Worm (Caenorhabditis elegans): Measurements from ENCODE around the gene ZK287.4.

ZK287.4 gene

DNA sequence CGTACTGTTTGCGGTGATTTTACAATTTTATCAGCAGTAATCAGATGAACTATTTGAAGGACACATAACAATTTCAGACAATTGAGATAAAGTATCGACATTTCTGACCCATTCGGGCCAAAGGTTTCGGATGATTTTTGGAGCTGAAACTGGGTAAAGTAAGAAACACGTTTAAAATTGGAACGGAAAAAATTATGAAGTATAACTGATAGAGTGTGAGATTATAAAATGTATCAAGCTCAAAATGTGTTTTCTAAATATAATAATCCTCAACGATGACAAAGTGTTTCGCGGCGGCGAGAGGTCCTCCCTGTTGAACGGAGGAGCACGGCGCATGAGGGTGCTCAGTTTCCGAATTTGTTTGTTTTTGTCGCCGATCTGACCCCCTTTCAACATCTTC lies at the start of gene ZK287.4:
Gene ZK287.4, minus strand, starts transcription at position 101 of the 400 bp plus-strand sequence.
- no peak for TF ChIP-seq D2030.7 (GFP tag; IDR thresholded peaks at IDR 0.05)
- no peak for TF ChIP-seq madf-6 (GFP tag; IDR thresholded peaks at IDR 0.05)
- no peak for TF ChIP-seq hrde-1 (tag; optimal IDR thresholded peaks at IDR 0.05; ENCODE audit: borderline replicate concordance)
- no peak for TF ChIP-seq B0035.1 (tag; optimal IDR thresholded peaks at IDR 0.05)
- no peak for TF ChIP-seq Y53G8AR.9 (GFP tag; conservative IDR thresholded peaks at IDR 0.05)
- no peak for TF ChIP-seq nfya-1 (tag; optimal IDR thresholded peaks at IDR 0.05; ENCODE audit: borderline replicate concordance, insufficient read depth)
- no peak for TF ChIP-seq ama-1 (optimal IDR thresholded peaks at IDR 0.05)
- TF ChIP-seq ama-1 (GFP tag; optimal IDR thresholded peaks at IDR 0.05) = no peak
- TF ChIP-seq ceh-58 (GFP tag; IDR thresholded peaks at IDR 0.05) = no peak
- no peak for TF ChIP-seq ccch-3 (GFP tag; optimal IDR thresholded peaks at IDR 0.05)
- no peak for TF ChIP-seq somi-1 (GFP tag; optimal IDR thresholded peaks at IDR 0.05)
- no peak for TF ChIP-seq snpc-3.4 (tag; optimal IDR thresholded peaks at IDR 0.05)
- no peak for TF ChIP-seq snpc-1.1 (tag; optimal IDR thresholded peaks at IDR 0.05; ENCODE audit: insufficient read depth)
- no peak for TF ChIP-seq cebp-1 (GFP tag; IDR thresholded peaks at IDR 0.05)
- TF ChIP-seq cebp-1 (tag; optimal IDR thresholded peaks at IDR 0.05) = no peak
- TF ChIP-seq dox-1 (GFP tag; IDR thresholded peaks at IDR 0.05) = no peak
- no peak for TF ChIP-seq nhr-80 (tag; optimal IDR thresholded peaks at IDR 0.05)
- no peak for TF ChIP-seq nfya-2 (GFP tag; IDR thresholded peaks at IDR 0.05)
- no peak for TF ChIP-seq attf-6 (GFP tag; IDR thresholded peaks at IDR 0.05)
- no peak for TF ChIP-seq rec-8 (tag; optimal IDR thresholded peaks at IDR 0.05)
- TF ChIP-seq ceh-79 (tag; optimal IDR thresholded peaks at IDR 0.05) = no peak
- TF ChIP-seq hsf-1 (GFP tag; IDR thresholded peaks at IDR 0.05) = no peak

DNA sequence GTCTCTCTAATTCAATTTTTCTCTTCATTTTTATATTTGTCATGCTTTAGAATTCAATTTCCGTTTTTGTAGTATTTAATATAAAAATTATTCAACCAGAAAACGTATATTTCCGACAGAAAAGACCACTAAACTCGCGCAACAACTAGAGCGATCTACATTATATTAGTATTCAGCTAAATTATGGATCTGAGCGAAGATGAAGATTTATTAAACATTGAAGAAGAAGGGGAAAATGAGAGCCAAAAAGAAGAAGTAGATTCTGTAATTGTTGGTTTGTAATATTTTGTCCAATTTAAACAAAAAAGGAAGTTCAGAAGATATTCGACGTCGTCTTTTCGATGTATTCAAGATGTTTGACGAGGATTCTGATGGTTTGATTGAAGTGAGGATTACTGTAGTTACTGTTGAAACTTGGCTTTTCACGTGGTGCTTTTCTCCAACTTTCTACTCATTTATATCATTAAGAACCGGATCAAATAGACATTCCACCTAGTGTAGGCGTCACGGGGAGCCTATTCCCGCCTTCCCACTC lies 48.5 kb upstream of the ZK287.4 start, which contains the start of gene cal-7:
Gene cal-7, plus strand, starts transcription at position 184 of the 535 bp plus-strand sequence.
- TF ChIP-seq ceh-91 (GFP tag; IDR thresholded peaks at IDR 0.05) = 0 out of 2 replicates have a peak, but pooled peaks have one; percentile 11
- peak; percentile 55 for TF ChIP-seq ztf-26 (tag; optimal IDR thresholded peaks at IDR 0.05)
- TF ChIP-seq ama-1 (optimal IDR thresholded peaks at IDR 0.05) = no peak
- peak in 1 of 2 experiments; percentile 61 for TF ChIP-seq ama-1 (GFP tag; optimal IDR thresholded peaks at IDR 0.05)
- TF ChIP-seq nhr-179 (tag; optimal IDR thresholded peaks at IDR 0.05) = no peak
- peak; percentile 18 for TF ChIP-seq lin-40 (tag; optimal IDR thresholded peaks at IDR 0.05)
- TF ChIP-seq dpff-1 (tag; optimal IDR thresholded peaks at IDR 0.05) = peak; percentile 3
- TF ChIP-seq F39B2.1 (GFP tag; IDR thresholded peaks at IDR 0.05) = no peak
- peak; percentile 53 for TF ChIP-seq repo-1 (tag; optimal IDR thresholded peaks at IDR 0.05)
- peak; percentile 15 for TF ChIP-seq ZK185.1 (tag; optimal IDR thresholded peaks at IDR 0.05; ENCODE audit: poor library complexity, severe bottlenecking)
- peak; percentile 24 for TF ChIP-seq chd-7 (tag; optimal IDR thresholded peaks at IDR 0.05)
- no peak for TF ChIP-seq nhr-27 (tag; optimal IDR thresholded peaks at IDR 0.05)
- TF ChIP-seq ekl-4 (GFP tag; IDR thresholded peaks at IDR 0.05) = 0 out of 2 replicates have a peak, but pooled peaks have one; percentile 29

DNA sequence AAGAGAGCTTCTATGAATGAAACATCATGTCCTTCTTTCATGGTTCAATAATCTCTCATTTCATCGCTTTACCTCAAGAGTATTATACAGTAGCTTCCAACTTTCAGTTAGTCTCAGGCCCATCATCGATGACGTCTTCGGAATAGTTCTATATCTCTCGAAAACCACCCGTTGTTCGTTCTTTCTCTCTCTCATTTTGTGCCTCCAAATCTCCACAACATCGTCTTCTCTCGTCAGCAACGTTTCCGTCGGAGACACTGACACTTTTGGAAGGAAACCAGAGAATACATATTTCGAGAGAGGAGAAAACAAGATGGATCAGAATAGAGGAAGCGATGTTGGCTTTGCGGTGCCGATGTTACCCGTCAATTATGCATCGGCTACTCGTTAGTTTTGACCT lies 46.4 kb upstream of the ZK287.4 start:
- TF ChIP-seq ekl-4 (GFP tag; IDR thresholded peaks at IDR 0.05) = no peak
- TF ChIP-seq F49E8.2 (tag; optimal IDR thresholded peaks at IDR 0.05; ENCODE audit: insufficient read depth) = no peak
- TF ChIP-seq ama-1 (optimal IDR thresholded peaks at IDR 0.05) = peak; percentile 52
- no peak for TF ChIP-seq ama-1 (GFP tag; optimal IDR thresholded peaks at IDR 0.05)
- TF ChIP-seq unc-62 (GFP tag; optimal IDR thresholded peaks at IDR 0.05) = no peak
- TF ChIP-seq hmg-20 (GFP tag; IDR thresholded peaks at IDR 0.05) = 0 out of 2 replicates have a peak, but pooled peaks have one; percentile 4
- TF ChIP-seq F57A8.1 (GFP tag; optimal IDR thresholded peaks at IDR 0.05) = no peak
- TF ChIP-seq ztf-18 (tag; optimal IDR thresholded peaks at IDR 0.05) = no peak
- no peak for TF ChIP-seq B0336.3 (GFP tag; IDR thresholded peaks at IDR 0.05)
- no peak for TF ChIP-seq snpc-1.3 (tag; optimal IDR thresholded peaks at IDR 0.05; ENCODE audit: insufficient read depth)
- peak; percentile 31; the same call in 1 of the 2 replicates for TF ChIP-seq nfyb-1 (GFP tag; IDR thresholded peaks at IDR 0.05)
- TF ChIP-seq sea-2 (GFP tag; IDR thresholded peaks at IDR 0.05) = no peak
- no peak for TF ChIP-seq madf-8 (GFP tag; conservative IDR thresholded peaks at IDR 0.05)
- TF ChIP-seq ceh-100 (GFP tag; IDR thresholded peaks at IDR 0.05) = no peak
- TF ChIP-seq mes-4 (tag; optimal IDR thresholded peaks at IDR 0.05) = no peak
- no peak for TF ChIP-seq rcor-1 (GFP tag; IDR thresholded peaks at IDR 0.05)
- no peak for TF ChIP-seq rec-8 (tag; optimal IDR thresholded peaks at IDR 0.05)

Data from whole organism, young adult.